Fruit fly (Drosophila melanogaster) whole organism, embryonic: Measurements from ENCODE around the gene Hr4.

Experiments
- ATbp ChIP-seq: fragments of 200-800 bp; sonication (Bioruptor generic); optimal IDR thresholded peaks from 2 replicates; lab custom pipeline; 2017; ENCODE audit warnings: missing biosample characterization, mild to moderate bottlenecking, missing genetic modification characterization, missing genetic modification reagents
- Atf6 ChIP-seq: fragments of 200-800 bp; sonication (Bioruptor generic); IDR thresholded peaks from 2 replicates; pipeline ENCODE4 v1.3.6; 2022; ENCODE audit warnings: missing biosample characterization, missing genetic modification characterization
- CG11695 ChIP-seq: fragments of 200-800 bp; sonication (Bioruptor generic); IDR thresholded peaks from 3 replicates; pipeline ENCODE4 v1.3.6; 2022; ENCODE audit warnings: missing biosample characterization, missing genetic modification characterization
- CG15011 ChIP-seq: fragments of 200-800 bp; sonication (Bioruptor generic); optimal IDR thresholded peaks from 3 replicates; lab custom pipeline; 2018; ENCODE audit warnings: missing biosample characterization, mild to moderate bottlenecking, missing genetic modification characterization
- CG17385 ChIP-seq: fragments of 200-800 bp; sonication (Bioruptor generic); optimal IDR thresholded peaks from 3 replicates; lab custom pipeline; 2018; ENCODE audit warnings: missing biosample characterization, mild to moderate bottlenecking, missing genetic modification characterization
- CG17568 ChIP-seq: fragments of 200-800 bp; sonication (Bioruptor generic); optimal IDR thresholded peaks from 2 replicates; lab custom pipeline; 2018; ENCODE audit warnings: missing biosample characterization, mild to moderate bottlenecking, missing genetic modification characterization, moderate library complexity
- CG3163 ChIP-seq: fragments of 200-800 bp; sonication (Bioruptor generic); optimal IDR thresholded peaks from 3 replicates; lab custom pipeline; 2016; ENCODE audit warnings: missing biosample characterization, missing genetic modification characterization
- CG5245 ChIP-seq: fragments of 200-800 bp; sonication (Bioruptor generic); optimal IDR thresholded peaks from 3 replicates; lab custom pipeline; 2016; ENCODE audit warnings: missing biosample characterization, missing genetic modification characterization
- CG6254 ChIP-seq: fragments of 200-800 bp; sonication (Bioruptor generic); optimal IDR thresholded peaks from 3 replicates; lab custom pipeline; 2017; ENCODE audit warnings: mild to moderate bottlenecking, missing biosample characterization, missing genetic modification reagents, missing genetic modification characterization
- CG8089 ChIP-seq: fragments of 200-800 bp; sonication (Bioruptor generic); optimal IDR thresholded peaks from 3 replicates; lab custom pipeline; 2016; ENCODE audit warnings: missing biosample characterization, missing genetic modification characterization
- CTCF ChIP-seq: fragments of 200-800 bp; sonication (Bioruptor generic); optimal IDR thresholded peaks from 2 replicates; lab custom pipeline; 2017; ENCODE audit warnings: missing biosample characterization, mild to moderate bottlenecking, missing genetic modification characterization, moderate library complexity
- Chrac-16 ChIP-seq: fragments of 200-800 bp; sonication (Bioruptor generic); optimal IDR thresholded peaks from 3 replicates; lab custom pipeline; 2016; ENCODE audit warnings: missing biosample characterization, missing genetic modification characterization
- D19A ChIP-seq: fragments of 200-800 bp; optimal IDR thresholded peaks from 3 replicates; lab custom pipeline; 2019; ENCODE audit warnings: missing biosample characterization, mild to moderate bottlenecking, missing genetic modification characterization, moderate library complexity
- Deaf1 ChIP-seq: fragments of 200-800 bp; optimal IDR thresholded peaks from 3 replicates; lab custom pipeline; 2019; ENCODE audit warnings: missing biosample characterization, mild to moderate bottlenecking, missing genetic modification characterization, moderate library complexity
- Dll ChIP-seq: fragments of 200-800 bp; sonication (Bioruptor generic); IDR thresholded peaks from 4 replicates; pipeline ENCODE4 v1.3.6; 2022; ENCODE audit warnings: missing biosample characterization, missing genetic modification characterization; ENCODE audit not compliant: partially characterized antibody
- Eip74EF ChIP-seq, 2 experiments: fragments of 200-800 bp in 1 of 2; fragments of >200 bp in 1 of 2; sonication (Bioruptor generic) in 1 of 2; optimal IDR thresholded peaks; 2 replicates each; lab custom pipeline; 2017 to 2019; ENCODE audit warnings: missing biosample characterization in 2 of 2, missing genetic modification characterization in 2 of 2, mild to moderate bottlenecking in 1 of 2, moderate library complexity in 1 of 2
- HLHmδ ChIP-seq: fragments of 200-800 bp; sonication (Bioruptor generic); optimal IDR thresholded peaks from 2 replicates; lab custom pipeline; 2018; ENCODE audit warnings: missing biosample characterization, mild to moderate bottlenecking, missing genetic modification characterization, moderate library complexity
- Jarid2 ChIP-seq: fragments of 200-800 bp; sonication (Bioruptor generic); optimal IDR thresholded peaks from 3 replicates; lab custom pipeline; 2017; ENCODE audit warnings: mild to moderate bottlenecking, missing biosample characterization, missing genetic modification reagents, missing genetic modification characterization
- Med ChIP-seq: fragments of 200-800 bp; sonication (Bioruptor generic); peaks from one replicate; lab custom pipeline; 2016; ENCODE audit warnings: missing biosample characterization, missing genetic modification characterization, mild to moderate bottlenecking, inconsistent platforms, moderate library complexity
- Oaz ChIP-seq: fragments of 200-800 bp; sonication (Bioruptor generic); IDR thresholded peaks from 2 replicates; pipeline ENCODE4 v1.3.6; 2022; ENCODE audit warnings: missing biosample characterization, missing genetic modification characterization
- Opbp ChIP-seq: fragments of 200-800 bp; sonication (Bioruptor generic); IDR thresholded peaks from 3 replicates; pipeline ENCODE4 v1.3.6; 2022; ENCODE audit warnings: missing biosample characterization, missing genetic modification characterization; ENCODE audit not compliant: partially characterized antibody
- Ravus ChIP-seq: fragments of 200-800 bp; sonication (Bioruptor generic); IDR thresholded peaks from 2 replicates; pipeline ENCODE4 v1.3.6; 2022; ENCODE audit warnings: missing biosample characterization, missing genetic modification characterization
- Rx ChIP-seq: fragments of 200-800 bp; sonication (Bioruptor generic); IDR thresholded peaks from 2 replicates; pipeline ENCODE4 v1.3.6; 2022; ENCODE audit warnings: missing biosample characterization, missing genetic modification characterization
- Stat92E ChIP-seq, 3 experiments: fragments of >200 bp in 2 of 3; fragments of 200-800 bp in 1 of 3; sonication (Bioruptor generic) in 1 of 3; optimal IDR thresholded peaks; 2 replicates each; lab custom pipeline; 2017 to 2019; ENCODE audit warnings: missing biosample characterization in 3 of 3, missing genetic modification characterization in 3 of 3, mild to moderate bottlenecking in 1 of 3, moderate library complexity in 1 of 3
- Trl ChIP-seq, 3 experiments: fragments of >200 bp in 2 of 3; fragments of 200-800 bp in 1 of 3; sonication (Bioruptor generic) in 1 of 3; optimal IDR thresholded peaks; 2 replicates in 1 of 3; 3 replicates in 2 of 3; lab custom pipeline; 2016 to 2017; ENCODE audit warnings: missing biosample characterization in 1 of 3, missing genetic modification characterization in 1 of 3
- ase ChIP-seq: fragments of 200-800 bp; sonication (Bioruptor generic); IDR thresholded peaks from 3 replicates; pipeline ENCODE4 v1.3.6; 2022; ENCODE audit warnings: missing biosample characterization, missing genetic modification characterization
- az2 ChIP-seq: fragments of 200-800 bp; sonication (Bioruptor generic); optimal IDR thresholded peaks from 3 replicates; lab custom pipeline; 2016; ENCODE audit warnings: missing biosample characterization, missing genetic modification characterization
- bbx ChIP-seq: fragments of 200-800 bp; sonication (Bioruptor generic); IDR thresholded peaks from 2 replicates; pipeline ENCODE4 v1.3.6; 2022; ENCODE audit warnings: missing biosample characterization, missing genetic modification characterization; ENCODE audit not compliant: partially characterized antibody
- bsh ChIP-seq, 2 experiments: fragments of 200-800 bp; sonication (Bioruptor generic); optimal IDR thresholded peaks; 2 replicates each; lab custom pipeline; 2017 to 2018; ENCODE audit warnings: mild to moderate bottlenecking in 2 of 2, missing biosample characterization in 2 of 2, missing genetic modification characterization in 2 of 2, moderate library complexity in 1 of 2
- cg ChIP-seq: fragments of 200-800 bp; sonication (Bioruptor generic); optimal IDR thresholded peaks from 3 replicates; lab custom pipeline; 2019; ENCODE audit warnings: missing biosample characterization, mild to moderate bottlenecking, missing genetic modification characterization, moderate library complexity
- chm ChIP-seq: fragments of 200-800 bp; sonication (Bioruptor generic); IDR thresholded peaks from 2 replicates; pipeline ENCODE4 v1.3.6; 2022; ENCODE audit warnings: missing biosample characterization, missing genetic modification characterization
- ci ChIP-seq: fragments of 200-800 bp; sonication (Bioruptor generic); IDR thresholded peaks from 3 replicates; pipeline ENCODE4 v1.3.6; 2022; ENCODE audit warnings: missing biosample characterization, missing genetic modification characterization
- crol ChIP-seq: fragments of 200-800 bp; sonication (Bioruptor generic); IDR thresholded peaks from 2 replicates; pipeline ENCODE4 v1.3.6; 2022; ENCODE audit warnings: missing biosample characterization, missing genetic modification characterization
- gcm ChIP-seq: fragments of 200-800 bp; sonication (Bioruptor generic); optimal IDR thresholded peaks from 2 replicates; lab custom pipeline; 2019; ENCODE audit warnings: missing biosample characterization, mild to moderate bottlenecking, missing genetic modification characterization, moderate library complexity
- kah ChIP-seq: fragments of 200-800 bp; sonication (Bioruptor generic); optimal IDR thresholded peaks from 2 replicates; lab custom pipeline; 2018; ENCODE audit warnings: missing biosample characterization, mild to moderate bottlenecking, missing genetic modification characterization
- nom ChIP-seq: fragments of 200-800 bp; sonication (Bioruptor generic); optimal IDR thresholded peaks from 2 replicates; lab custom pipeline; 2017; ENCODE audit warnings: missing biosample characterization, missing genetic modification characterization, mild to moderate bottlenecking, moderate library complexity, missing genetic modification reagents
- onecut ChIP-seq: fragments of 200-800 bp; sonication (Bioruptor generic); IDR thresholded peaks from 2 replicates; pipeline ENCODE4 v1.3.6; 2022; ENCODE audit warnings: missing biosample characterization, missing genetic modification characterization
- otp ChIP-seq: fragments of 200-800 bp; sonication (Bioruptor generic); IDR thresholded peaks from 3 replicates; pipeline ENCODE4, ENCODE4 v1.3.6; 2022; ENCODE audit warnings: missing biosample characterization, missing genetic modification characterization
- ranshi ChIP-seq: fragments of 200-800 bp; sonication (Bioruptor generic); IDR thresholded peaks from 2 replicates; pipeline ENCODE4 v1.3.6; 2022; ENCODE audit warnings: missing biosample characterization, missing genetic modification characterization
- rib ChIP-seq: fragments of 200-800 bp; sonication (Bioruptor generic); IDR thresholded peaks from 2 replicates; pipeline ENCODE4 v1.3.6; 2022; ENCODE audit warnings: missing biosample characterization, missing genetic modification characterization
- sens ChIP-seq: fragments of 200-800 bp; sonication (Bioruptor generic); peaks from one replicate; lab custom pipeline; 2016; ENCODE audit warnings: missing biosample characterization, missing genetic modification characterization
- seq ChIP-seq: fragments of 200-800 bp; sonication (Bioruptor generic); IDR thresholded peaks from 2 replicates; pipeline ENCODE4 v1.3.6; 2022; ENCODE audit warnings: missing biosample characterization, missing genetic modification characterization
- sna ChIP-seq: fragments of 200-800 bp; sonication (Bioruptor generic); IDR thresholded peaks from 2 replicates; pipeline ENCODE4 v1.3.6; 2022; ENCODE audit warnings: missing biosample characterization, missing genetic modification characterization; ENCODE audit not compliant: partially characterized antibody
- sqz ChIP-seq: fragments of 200-800 bp; sonication (Bioruptor generic); optimal IDR thresholded peaks from 3 replicates; lab custom pipeline; 2018; ENCODE audit warnings: missing biosample characterization, mild to moderate bottlenecking, missing genetic modification characterization
- sr ChIP-seq: fragments of 200-800 bp; sonication (Bioruptor generic); IDR thresholded peaks from 3 replicates; pipeline ENCODE4 v1.3.6; 2022; ENCODE audit warnings: missing biosample characterization, missing genetic modification characterization
- twi ChIP-seq: fragments of 200-800 bp; optimal IDR thresholded peaks from 2 replicates; lab custom pipeline; 2019; ENCODE audit warnings: missing biosample characterization, mild to moderate bottlenecking, missing genetic modification characterization, moderate library complexity
- unc-4 ChIP-seq: fragments of 200-800 bp; sonication (Bioruptor generic); IDR thresholded peaks from 2 replicates; pipeline ENCODE4 v1.3.6; 2022; ENCODE audit warnings: missing biosample characterization, missing genetic modification characterization; ENCODE audit not compliant: partially characterized antibody
- yki ChIP-seq: fragments of >200 bp; optimal IDR thresholded peaks from 3 replicates; lab custom pipeline; 2018
- z ChIP-seq: fragments of 200-800 bp; sonication (Bioruptor generic); IDR thresholded peaks from 3 replicates; pipeline ENCODE4 v1.3.6; 2022; ENCODE audit warnings: missing biosample characterization, missing genetic modification characterization
- zf30C ChIP-seq: fragments of 200-800 bp; sonication (Bioruptor generic); optimal IDR thresholded peaks from 3 replicates; lab custom pipeline; 2018; ENCODE audit warnings: missing biosample characterization, mild to moderate bottlenecking, missing genetic modification characterization

The Hr4 gene

dm6 chrX:1941669-1942092 is at the start of gene Hr4:
Gene Hr4 (plus strand): TSS chrX:1941940.
- 0 out of 2 replicates have a peak, but pooled peaks have one; percentile 5 for TF ChIP-seq onecut
- TF ChIP-seq otp (GFP tag; lab: Robert Waterston, UW), result no peak
- TF ChIP-seq kah (GFP tag; lab: Kevin White, UChicago), result peak; percentile 66
- TF ChIP-seq CG8089, result no peak
- TF ChIP-seq Stat92E (GFP tag; optimal IDR thresholded peaks at IDR 0.05; lab: Kevin White, UChicago), result peak in 1 of 3 experiments; percentile 40
- TF ChIP-seq cg, result peak; percentile 53
- peak in 1 of 2 experiments; percentile 46 for TF ChIP-seq Eip74EF (GFP tag; optimal IDR thresholded peaks at IDR 0.05; lab: Kevin White, UChicago)
- no peak for TF ChIP-seq Oaz
- peak; percentile 43; the same call in 1 of the 2 replicates for TF ChIP-seq seq (GFP tag; lab: Robert Waterston, UW)
- peak; percentile 99 for TF ChIP-seq CG3163
- no peak for TF ChIP-seq Chrac-16 (GFP tag; lab: Kevin White, UChicago)
- peak; percentile 31; the same call in 1 of the 3 replicates for TF ChIP-seq z (GFP tag; lab: Robert Waterston, UW)
- TF ChIP-seq CG17568 (GFP tag; lab: Kevin White, UChicago), result peak; percentile 4
- no peak for TF ChIP-seq ATbp (GFP tag; lab: Kevin White, UChicago)
- TF ChIP-seq az2 (GFP tag; lab: Kevin White, UChicago), result no peak
- TF ChIP-seq chm, result peak; percentile 56; the same call in 1 of the 2 replicates
- 0 out of 2 replicates have a peak, but pooled peaks have one; percentile 14 for TF ChIP-seq rib
- TF ChIP-seq twi (tag; lab: Kevin White, UChicago), result no peak
- TF ChIP-seq CG11695, result no peak
- TF ChIP-seq Rx, result no peak
- TF ChIP-seq gcm, result no peak
- TF ChIP-seq sr (GFP tag; lab: Robert Waterston, UW), result no peak
- peak; percentile 26 for TF ChIP-seq CTCF (GFP tag; lab: Kevin White, UChicago)
- peak; percentile 69 to 92 for TF ChIP-seq Trl (optimal IDR thresholded peaks at IDR 0.05; lab: Kevin White, UChicago)
- no peak for TF ChIP-seq Trl (GFP tag; optimal IDR thresholded peaks at IDR 0.05; lab: Kevin White, UChicago)
- peak; percentile 37; the same call in 1 of the 2 replicates for TF ChIP-seq unc-4 (GFP tag; lab: Robert Waterston, UW)
- no peak for TF ChIP-seq ase (GFP tag; lab: Robert Waterston, UW)
- peak; percentile 33; the same call in 1 of the 4 replicates for TF ChIP-seq Dll
- TF ChIP-seq Atf6 (GFP tag; lab: Robert Waterston, UW), result no peak
- TF ChIP-seq HLHmδ (GFP tag; lab: Kevin White, UChicago), result peak; percentile 13
- TF ChIP-seq nom (GFP tag; lab: Kevin White, UChicago), result peak; percentile 68
- peak; percentile 32 for TF ChIP-seq sqz (GFP tag; lab: Kevin White, UChicago)
- TF ChIP-seq CG17385 (GFP tag; lab: Kevin White, UChicago), result peak; percentile 23
- peak; percentile 83 for TF ChIP-seq D19A (tag; lab: Kevin White, UChicago)
- peak; percentile 3 for TF ChIP-seq Deaf1 (tag; lab: Kevin White, UChicago)
- TF ChIP-seq bbx, result 0 out of 2 replicates have a peak, but pooled peaks have one; percentile 23
- no peak for TF ChIP-seq CG5245
- TF ChIP-seq Opbp (GFP tag; lab: Robert Waterston, UW), result 0 out of 3 replicates have a peak, but pooled peaks have one; percentile 24
- TF ChIP-seq Ravus, result no peak
- peak; percentile 27; the same call in 1 of the 2 replicates for TF ChIP-seq sna (GFP tag; lab: Robert Waterston, UW)
- TF ChIP-seq ci (GFP tag; lab: Robert Waterston, UW), result peak; percentile 47; the same call in 1 of the 3 replicates
- TF ChIP-seq ranshi (GFP tag; lab: Robert Waterston, UW), result no peak
- no peak for TF ChIP-seq CG15011 (GFP tag; lab: Kevin White, UChicago)
- TF ChIP-seq bsh (GFP tag; optimal IDR thresholded peaks at IDR 0.05; lab: Kevin White, UChicago), result peak in 1 of 2 experiments; percentile 11
- peak; percentile 79 for TF ChIP-seq yki (lab: Kevin White, UChicago)
- TF ChIP-seq crol, result peak; percentile 33; the same call in 1 of the 2 replicates
- TF ChIP-seq sens (GFP tag; lab: Kevin White, UChicago), result peak; percentile 7
- TF ChIP-seq Jarid2, result peak; percentile 78
- peak; percentile 3 for TF ChIP-seq CG6254 (GFP tag; lab: Kevin White, UChicago)
- TF ChIP-seq zf30C (GFP tag; lab: Kevin White, UChicago), result peak; percentile 28
- TF ChIP-seq Med (GFP tag; lab: Kevin White, UChicago), result peak; percentile 67
- TF ChIP-seq, all 482 proteins: peak for 33
